Fruit fly (Drosophila melanogaster): ENCODE results near the gene CG3342.
A peak's percentile ranks its signal among the peaks of the same experiment; 100 is the strongest.

DNA sequence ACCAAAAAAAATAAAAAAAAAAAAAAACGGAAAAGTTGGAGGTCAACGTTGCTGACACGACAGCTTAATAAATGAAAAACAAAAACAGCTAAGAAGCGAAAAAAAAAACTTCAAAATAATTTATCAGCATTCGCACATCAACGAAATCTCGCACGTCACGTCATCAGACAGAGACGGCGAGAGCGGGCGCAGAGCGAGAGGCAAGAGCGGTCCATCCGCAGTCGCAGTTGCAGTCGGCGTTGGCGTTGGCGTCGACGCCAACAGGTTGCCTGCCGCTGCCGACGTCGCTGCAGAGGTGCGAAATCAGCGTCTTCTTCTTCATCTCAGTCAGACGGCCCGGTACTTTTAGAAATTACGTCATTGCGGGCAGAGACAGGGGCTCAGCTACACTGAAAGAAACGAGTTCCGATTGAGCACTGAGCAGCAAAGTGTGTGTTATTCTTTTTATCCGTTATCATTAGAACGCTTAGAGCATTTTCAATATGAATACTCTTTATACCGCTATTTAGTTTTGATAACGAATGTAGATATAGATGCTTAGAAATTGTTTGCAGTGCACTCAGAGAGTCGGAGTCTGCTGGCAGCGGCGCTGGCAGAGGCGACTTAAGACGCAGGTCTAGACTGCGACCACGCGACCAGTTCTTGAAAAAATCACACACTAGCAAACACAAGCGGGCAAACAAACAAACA lies 21.9 kb upstream of the CG3342 start:
- TF ChIP-seq woc (GFP tag; optimal IDR thresholded peaks at IDR 0.05): peak; percentile 93
- peak; percentile 93 for TF ChIP-seq CG32264 (GFP tag; optimal IDR thresholded peaks at IDR 0.05)
- no peak for TF ChIP-seq Abd-B (GFP tag; optimal IDR thresholded peaks at IDR 0.05)
- peak; percentile 93 for TF ChIP-seq psq (GFP tag; optimal IDR thresholded peaks at IDR 0.05)
- TF ChIP-seq Sp1 (GFP tag; optimal IDR thresholded peaks at IDR 0.05): peak; percentile 93
- no peak for TF ChIP-seq pan (optimal IDR thresholded peaks at IDR 0.05)
- TF ChIP-seq dsf (GFP tag; optimal IDR thresholded peaks at IDR 0.05; ENCODE audit: borderline replicate concordance): peak; percentile 67
- TF ChIP-seq sv (GFP tag; optimal IDR thresholded peaks at IDR 0.05): peak; percentile 85
- TF ChIP-seq brk (GFP tag; optimal IDR thresholded peaks at IDR 0.05): no peak
